Worm (Caenorhabditis elegans) whole organism, L4 larva: Measurements from ENCODE around the gene F26F2.8.

ENCODE experiments used
- F49E8.2 ChIP-seq: sonication (generic microtip); optimal IDR thresholded peaks from 2 replicates; lab custom pipeline; 2016; ENCODE audit warnings: missing compliant biosample characterization, mild to moderate bottlenecking, missing genetic modification characterization, borderline replicate concordance
- Y48G9A.11 ChIP-seq: fragments of 200-800 bp; sonication (Bioruptor generic); IDR thresholded peaks from 2 replicates; pipeline ENCODE4 v1.3.6; 2022; ENCODE audit warnings: missing genetic modification reagents, missing genetic modification characterization, missing compliant biosample characterization
- Y75B8A.6 ChIP-seq: fragments of 200-800 bp; sonication (Bioruptor generic); IDR thresholded peaks from 2 replicates; pipeline ENCODE4 v1.3.6; 2022; ENCODE audit warnings: missing genetic modification reagents, missing genetic modification characterization, missing compliant biosample characterization
- aly-2 ChIP-seq: sonication (generic microtip); optimal IDR thresholded peaks from 2 replicates; lab custom pipeline; 2018; ENCODE audit warnings: missing biosample characterization, missing genetic modification characterization
- daf-16 ChIP-seq, 3 experiments: sonication (generic microtip); optimal IDR thresholded peaks; 2 replicates each; lab custom pipeline; 2016 to 2017; ENCODE audit warnings: missing genetic modification characterization in 3 of 3, missing genetic modification reagents in 3 of 3, mild to moderate bottlenecking in 2 of 3, missing compliant biosample characterization in 2 of 3, missing biosample characterization in 1 of 3, moderate library complexity in 1 of 3
- daf-8 ChIP-seq: fragments of 200-800 bp; sonication (Bioruptor generic); IDR thresholded peaks from 2 replicates; pipeline ENCODE4 v1.3.6; 2022; ENCODE audit warnings: missing genetic modification characterization, missing compliant biosample characterization
- dmd-8 ChIP-seq: fragments of 200-800 bp; sonication (Bioruptor generic); IDR thresholded peaks from 2 replicates; pipeline ENCODE4 v1.3.6; 2022; ENCODE audit warnings: missing genetic modification characterization, missing compliant biosample characterization
- duxl-1 ChIP-seq: sonication (generic microtip); optimal IDR thresholded peaks from 2 replicates; lab custom pipeline; 2016; ENCODE audit warnings: mild to moderate bottlenecking, missing genetic modification characterization, moderate library complexity, missing compliant biosample characterization; ENCODE audit not compliant: poor library complexity
- dve-1 ChIP-seq: sonication (generic microtip); optimal IDR thresholded peaks from 2 replicates; lab custom pipeline; 2017; ENCODE audit warnings: antibody characterized with exemption, mild to moderate bottlenecking, missing genetic modification characterization, missing compliant biosample characterization; ENCODE audit not compliant: insufficient read depth
- egl-27 ChIP-seq: sonication (generic microtip); optimal IDR thresholded peaks from 3 replicates; lab custom pipeline; 2017; ENCODE audit warnings: missing biosample characterization, missing genetic modification reagents, missing genetic modification characterization
- egl-43 ChIP-seq: fragments of 200-800 bp; sonication (Bioruptor generic); IDR thresholded peaks from 2 replicates; pipeline ENCODE4 v1.3.6; 2022; ENCODE audit warnings: missing genetic modification reagents, missing genetic modification characterization, missing compliant biosample characterization
- fos-1 ChIP-seq: fragments of 150-350 bp; optimal IDR thresholded peaks from 2 replicates; lab custom pipeline; 2014; ENCODE audit warnings: missing biosample characterization, missing genetic modification characterization
- hmg-1.1 ChIP-seq: fragments of 200-800 bp; sonication (Bioruptor generic); IDR thresholded peaks from 2 replicates; pipeline ENCODE4 v1.3.6; 2022; ENCODE audit warnings: missing genetic modification reagents, missing genetic modification characterization, missing compliant biosample characterization
- lin-39 ChIP-seq: fragments of 150-350 bp; optimal IDR thresholded peaks from 2 replicates; lab custom pipeline; 2014; ENCODE audit warnings: missing biosample characterization, missing genetic modification reagents, missing genetic modification characterization
- lsy-2 ChIP-seq, 2 experiments: fragments of 150-350 bp in 1 of 2; sonication (generic microtip) in 1 of 2; optimal IDR thresholded peaks; 2 replicates each; lab custom pipeline; 2014 to 2017; ENCODE audit warnings: missing biosample characterization in 2 of 2, missing genetic modification characterization in 2 of 2
- madf-9 ChIP-seq: fragments of 200-800 bp; sonication (Bioruptor generic); conservative IDR thresholded peaks from 2 replicates; pipeline ENCODE4 v1.3.6; 2022; ENCODE audit warnings: missing genetic modification reagents, missing genetic modification characterization, missing compliant biosample characterization
- mdl-1 ChIP-seq, 2 experiments: fragments of 150-350 bp in 1 of 2; sonication (generic microtip) in 1 of 2; optimal IDR thresholded peaks; 2 replicates each; lab custom pipeline; 2014 to 2017; ENCODE audit warnings: missing biosample characterization in 2 of 2, missing genetic modification characterization in 2 of 2
- mxl-3 ChIP-seq: fragments of 200-800 bp; sonication (Bioruptor generic); optimal IDR thresholded peaks from 2 replicates; lab custom pipeline; 2018; ENCODE audit warnings: mild to moderate bottlenecking, missing genetic modification characterization, missing compliant biosample characterization
- nhr-11 ChIP-seq: fragments of 150-350 bp; optimal IDR thresholded peaks from 2 replicates; lab custom pipeline; 2014; ENCODE audit warnings: missing biosample characterization, missing genetic modification characterization
- nhr-111 ChIP-seq: fragments of 200-800 bp; sonication (Bioruptor generic); optimal IDR thresholded peaks from 2 replicates; lab custom pipeline; 2018; ENCODE audit warnings: mild to moderate bottlenecking, missing genetic modification characterization, missing compliant biosample characterization
- nhr-25 ChIP-seq: sonication (generic microtip); optimal IDR thresholded peaks from 2 replicates; lab custom pipeline; 2017; ENCODE audit warnings: missing genetic modification characterization, mild to moderate bottlenecking, missing compliant biosample characterization, antibody characterized with exemption, moderate library complexity, borderline replicate concordance; ENCODE audit not compliant: insufficient read depth
- nhr-48 ChIP-seq: sonication (generic microtip); optimal IDR thresholded peaks from 2 replicates; lab custom pipeline; 2016; ENCODE audit warnings: mild to moderate bottlenecking, missing genetic modification characterization, missing compliant biosample characterization
- nhr-6 ChIP-seq: fragments of 150-350 bp; optimal IDR thresholded peaks from 2 replicates; lab custom pipeline; 2014; ENCODE audit warnings: missing biosample characterization, missing genetic modification characterization
- nhr-76 ChIP-seq: fragments of 150-350 bp; optimal IDR thresholded peaks from 2 replicates; lab custom pipeline; 2014; ENCODE audit warnings: missing biosample characterization, missing genetic modification characterization
- saeg-2 ChIP-seq: fragments of 200-800 bp; sonication (Bioruptor generic); IDR thresholded peaks from 2 replicates; pipeline ENCODE4 v1.3.6; 2022; ENCODE audit warnings: missing genetic modification reagents, missing genetic modification characterization, missing compliant biosample characterization
- set-16 ChIP-seq: fragments of 200-800 bp; sonication (Bioruptor generic); IDR thresholded peaks from 2 replicates; pipeline ENCODE4 v1.3.6; 2022; ENCODE audit warnings: missing genetic modification reagents, missing genetic modification characterization, missing compliant biosample characterization
- snpc-1.2 ChIP-seq: fragments of 200-800 bp; sonication (Bioruptor generic); IDR thresholded peaks from 2 replicates; pipeline ENCODE4 v1.3.6; 2022; ENCODE audit warnings: missing genetic modification reagents, missing genetic modification characterization, missing compliant biosample characterization
- unc-39 ChIP-seq: sonication (generic microtip); optimal IDR thresholded peaks from 2 replicates; lab custom pipeline; 2017; ENCODE audit warnings: missing biosample characterization, missing genetic modification characterization
- unc-62 ChIP-seq, 3 experiments: fragments of 150-350 bp in 1 of 3; sonication (generic microtip); optimal IDR thresholded peaks in 2 of 3; peaks in 1 of 3; 1 replicate in 1 of 3; 2 replicates in 2 of 3; lab custom pipeline; 2014 to 2017; ENCODE audit warnings: missing biosample characterization in 3 of 3, missing genetic modification characterization in 3 of 3, missing genetic modification reagents in 3 of 3, missing genotype in 1 of 3
- zag-1 ChIP-seq: fragments of 150-350 bp; optimal IDR thresholded peaks from 2 replicates; lab custom pipeline; 2014; ENCODE audit warnings: missing biosample characterization, missing genetic modification characterization
- zfp-2 ChIP-seq: sonication (generic microtip); optimal IDR thresholded peaks from 2 replicates; lab custom pipeline; 2016; ENCODE audit warnings: mild to moderate bottlenecking, missing genetic modification characterization, missing compliant biosample characterization
- zfp-3 ChIP-seq: fragments of 200-800 bp; sonication (Bioruptor generic); conservative IDR thresholded peaks from 2 replicates; pipeline ENCODE4 v1.3.6; 2022; ENCODE audit warnings: missing genetic modification reagents, missing genetic modification characterization, missing compliant biosample characterization
- ztf-7 ChIP-seq: fragments of 150-350 bp; optimal IDR thresholded peaks from 2 replicates; lab custom pipeline; 2014; ENCODE audit warnings: missing biosample characterization, missing genetic modification characterization

Gene F26F2.8

ce11 chrV:20608688-20609087 lies 29.3 kb downstream of the F26F2.8 start, which contains the start of gene ttr-12:
TSS of gene ttr-12 (minus strand) at chrV:20608788.
- TF ChIP-seq duxl-1 (tag; lab: Kevin White, UChicago) (no peak), lsy-2 (tag; optimal IDR thresholded peaks at IDR 0.05; lab: Kevin White, UChicago) (no peak), nhr-48 (tag; lab: Kevin White, UChicago) (peak; percentile 65)

- TF ChIP-seq zag-1 (tag; lab: Kevin White, UChicago) (no peak), F49E8.2 (tag; lab: Kevin White, UChicago) (no peak), daf-8 (no peak), egl-27 (tag; lab: Kevin White, UChicago) (no peak), aly-2 (tag; lab: Kevin White, UChicago) (no peak), fos-1 (tag; lab: Kevin White, UChicago) (no peak), unc-62 (GFP tag; optimal IDR thresholded peaks at IDR 0.05 in 1 of 2; lab: Kevin White, UChicago) (peak in 1 of 2 experiments; percentile 81), unc-62 (tag; optimal IDR thresholded peaks at IDR 0.05; lab: Kevin White, UChicago) (no peak)
These were observed 30.1 kb downstream of the F26F2.8 start, which contains the start of gene grd-2 for ce11 chrV:20609494-20609893. TSS of gene grd-2 (plus strand) at chrV:20609794.

- TF ChIP-seq daf-8 (no peak), nhr-11 (tag; lab: Kevin White, UChicago) (no peak), unc-39 (tag; lab: Kevin White, UChicago) (no peak), saeg-2 (GFP tag; lab: Robert Waterston, UW) (no peak), hmg-1.1 (GFP tag; lab: Robert Waterston, UW) (no peak), ztf-7 (tag; lab: Kevin White, UChicago) (no peak), zag-1 (tag; lab: Kevin White, UChicago) (no peak), zfp-2 (tag; lab: Kevin White, UChicago) (no peak), madf-9 (GFP tag; lab: Robert Waterston, UW) (no peak)
- TF ChIP-seq, all 104 proteins: peak for 0
These were observed 39.3 kb downstream of the F26F2.8 start, which contains the start of gene F46B3.7 for ce11 chrV:20618632-20619031. TSS of gene F46B3.7 (minus strand) at chrV:20618732.

ce11 chrV:20623060-20623459 lies 43.7 kb downstream of the F26F2.8 start, which contains the start of gene F46B3.8:
TSS of gene F46B3.8 (minus strand) at chrV:20623160.
- TF ChIP-seq dmd-8 (GFP tag; lab: Robert Waterston, UW) (no peak), snpc-1.2 (GFP tag; lab: Robert Waterston, UW) (no peak), Y75B8A.6 (GFP tag; lab: Robert Waterston, UW) (no peak), nhr-25 (tag; lab: Kevin White, UChicago) (no peak), daf-16 (GFP tag; optimal IDR thresholded peaks at IDR 0.05; lab: Kevin White, UChicago) (no peak), daf-16 (tag; optimal IDR thresholded peaks at IDR 0.05; lab: Kevin White, UChicago) (no peak), set-16 (GFP tag; lab: Robert Waterston, UW) (no peak), mdl-1 (tag; optimal IDR thresholded peaks at IDR 0.05; lab: Kevin White, UChicago) (no peak), mxl-3 (no peak), nhr-6 (tag; lab: Kevin White, UChicago) (no peak), lin-39 (no peak), egl-43 (GFP tag; lab: Robert Waterston, UW) (no peak), zfp-3 (GFP tag; lab: Robert Waterston, UW) (no peak), nhr-111 (GFP tag; lab: Kevin White, UChicago) (no peak), nhr-76 (tag; lab: Kevin White, UChicago) (no peak), dve-1 (tag; lab: Kevin White, UChicago) (no peak), zag-1 (tag; lab: Kevin White, UChicago) (no peak), Y48G9A.11 (GFP tag; lab: Robert Waterston, UW) (no peak)
